Fruit fly (Drosophila melanogaster): ENCODE results near the gene CG13014.

Gene CG13014

dm6 chrX:16587668-16588046 lies at the start of gene CG13014:
TSS of gene CG13014 (plus strand) at chrX:16587873.
- no peak for TF ChIP-seq Dll (optimal IDR thresholded peaks at IDR 0.05)
- TF ChIP-seq EcR (GFP tag; optimal IDR thresholded peaks at IDR 0.05), result no peak
- TF ChIP-seq psq (optimal IDR thresholded peaks at IDR 0.05), result no peak
- no peak for TF ChIP-seq CG8478 (optimal IDR thresholded peaks at IDR 0.05)
- TF ChIP-seq usp (GFP tag; optimal IDR thresholded peaks at IDR 0.05), result no peak
- no peak for TF ChIP-seq pan (optimal IDR thresholded peaks at IDR 0.05)

- TF ChIP-seq Dll (optimal IDR thresholded peaks at IDR 0.05) (no peak), EcR (GFP tag; optimal IDR thresholded peaks at IDR 0.05) (no peak), pan (optimal IDR thresholded peaks at IDR 0.05) (no peak), usp (GFP tag; optimal IDR thresholded peaks at IDR 0.05) (no peak), psq (optimal IDR thresholded peaks at IDR 0.05) (no peak), CG8478 (optimal IDR thresholded peaks at IDR 0.05) (no peak)
Measured at dm6 chrX:16540802-16541346, 46.8 kb upstream of the CG13014 start, which contains the start of gene CG9903. TSS of gene CG9903 (minus strand) at chrX:16540852.

- TF ChIP-seq pan (optimal IDR thresholded peaks at IDR 0.05) (no peak), usp (GFP tag; optimal IDR thresholded peaks at IDR 0.05) (no peak), Dll (optimal IDR thresholded peaks at IDR 0.05) (no peak), psq (optimal IDR thresholded peaks at IDR 0.05) (no peak), CG8478 (optimal IDR thresholded peaks at IDR 0.05) (no peak), EcR (GFP tag; optimal IDR thresholded peaks at IDR 0.05) (no peak)
Measured at dm6 chrX:16547390-16547789, 40.3 kb upstream of the CG13014 start, which contains the start of gene CG9902. TSS of gene CG9902 (minus strand) at chrX:16547520.

- TF ChIP-seq Dll (optimal IDR thresholded peaks at IDR 0.05) (no peak), psq (optimal IDR thresholded peaks at IDR 0.05) (no peak), pan (optimal IDR thresholded peaks at IDR 0.05) (no peak), CG8478 (optimal IDR thresholded peaks at IDR 0.05) (no peak), EcR (GFP tag; optimal IDR thresholded peaks at IDR 0.05) (no peak), usp (GFP tag; optimal IDR thresholded peaks at IDR 0.05) (no peak)
Measured at dm6 chrX:16552567-16552966, 35.1 kb upstream of the CG13014 start.

dm6 chrX:16552968-16553417 lies 34.7 kb upstream of the CG13014 start:
- peak; percentile 95 to 99 for TF ChIP-seq EcR (GFP tag; optimal IDR thresholded peaks at IDR 0.05)
- no peak for TF ChIP-seq CG8478 (optimal IDR thresholded peaks at IDR 0.05)

dm6 chrX:16553542-16554182 lies 34.0 kb upstream of the CG13014 start, which contains the start of gene Arp2:
TSS of gene Arp2 (minus strand) at chrX:16553968.
- TF ChIP-seq CG8478 (optimal IDR thresholded peaks at IDR 0.05) (no peak), Dll (optimal IDR thresholded peaks at IDR 0.05) (no peak), pan (optimal IDR thresholded peaks at IDR 0.05) (no peak), EcR (GFP tag; optimal IDR thresholded peaks at IDR 0.05) (no peak), usp (GFP tag; optimal IDR thresholded peaks at IDR 0.05) (no peak), psq (optimal IDR thresholded peaks at IDR 0.05) (no peak)

dm6 chrX:16559514-16560510 lies 27.9 kb upstream of the CG13014 start, which contains the start of gene Pp2B-14D:
TSS of gene Pp2B-14D (minus strand) at chrX:16560016.
- TF ChIP-seq Dll (optimal IDR thresholded peaks at IDR 0.05) (peak; percentile 98), psq (optimal IDR thresholded peaks at IDR 0.05) (no peak), EcR (GFP tag; optimal IDR thresholded peaks at IDR 0.05) (no peak), CG8478 (optimal IDR thresholded peaks at IDR 0.05) (no peak), usp (GFP tag; optimal IDR thresholded peaks at IDR 0.05) (no peak)

- TF ChIP-seq psq (optimal IDR thresholded peaks at IDR 0.05) (no peak), pan (optimal IDR thresholded peaks at IDR 0.05) (no peak), usp (GFP tag; optimal IDR thresholded peaks at IDR 0.05) (no peak), EcR (GFP tag; optimal IDR thresholded peaks at IDR 0.05) (no peak), CG8478 (optimal IDR thresholded peaks at IDR 0.05) (no peak), Dll (optimal IDR thresholded peaks at IDR 0.05) (no peak)
Measured at dm6 chrX:16562259-16562658, 25.4 kb upstream of the CG13014 start.

- no peak for TF ChIP-seq Dll (optimal IDR thresholded peaks at IDR 0.05)
- TF ChIP-seq usp (GFP tag; optimal IDR thresholded peaks at IDR 0.05), result no peak
- TF ChIP-seq pan (optimal IDR thresholded peaks at IDR 0.05), result no peak
- TF ChIP-seq CG8478 (optimal IDR thresholded peaks at IDR 0.05), result no peak
Measured at dm6 chrX:16565377-16565776, 22.3 kb upstream of the CG13014 start.

dm6 chrX:16570572-16571224 lies 17.0 kb upstream of the CG13014 start:
- no peak for TF ChIP-seq psq (optimal IDR thresholded peaks at IDR 0.05)
- no peak for TF ChIP-seq usp (GFP tag; optimal IDR thresholded peaks at IDR 0.05)
- TF ChIP-seq CG8478 (optimal IDR thresholded peaks at IDR 0.05), result no peak

dm6 chrX:16573659-16574058 lies 14.0 kb upstream of the CG13014 start:
- TF ChIP-seq Dll (optimal IDR thresholded peaks at IDR 0.05) (no peak), usp (GFP tag; optimal IDR thresholded peaks at IDR 0.05) (no peak), psq (optimal IDR thresholded peaks at IDR 0.05) (no peak), CG8478 (optimal IDR thresholded peaks at IDR 0.05) (no peak), pan (optimal IDR thresholded peaks at IDR 0.05) (no peak), EcR (GFP tag; optimal IDR thresholded peaks at IDR 0.05) (no peak)
